Worm (Caenorhabditis elegans) whole organism, early embryonic: Measurements from ENCODE around the gene F09C8.1.
A peak's percentile ranks its signal among the peaks of the same experiment; 100 is the strongest.

ENCODE experiments used
- B0310.2 ChIP-seq: sonication (generic microtip); optimal IDR thresholded peaks from 2 replicates; lab custom pipeline; 2016; ENCODE audit warnings: mild to moderate bottlenecking, missing genetic modification characterization, missing compliant biosample characterization
- ama-1 ChIP-seq: fragments of 150-350 bp; optimal IDR thresholded peaks from 2 replicates; lab custom pipeline; 2014
- ceh-36 ChIP-seq: sonication (generic microtip); optimal IDR thresholded peaks from 2 replicates; lab custom pipeline; 2016; ENCODE audit warnings: missing genetic modification characterization, inconsistent platforms, missing compliant biosample characterization
- flt-1 ChIP-seq: fragments of 200-800 bp; sonication (Bioruptor generic); IDR thresholded peaks from 2 replicates; pipeline ENCODE4 v1.3.6; 2022; ENCODE audit warnings: missing genetic modification characterization, missing compliant biosample characterization
- hmbx-1 ChIP-seq: sonication (generic microtip); optimal IDR thresholded peaks from 2 replicates; lab custom pipeline; 2016; ENCODE audit warnings: mild to moderate bottlenecking, missing genetic modification characterization, missing compliant biosample characterization
- hmg-4 ChIP-seq: fragments of 200-800 bp; sonication (Bioruptor generic); optimal IDR thresholded peaks from 2 replicates; lab custom pipeline; 2018; ENCODE audit warnings: mild to moderate bottlenecking, missing genetic modification characterization, missing compliant biosample characterization
- hnd-1 ChIP-seq: sonication (generic microtip); optimal IDR thresholded peaks from 2 replicates; lab custom pipeline; 2016; ENCODE audit warnings: missing genetic modification characterization, missing compliant biosample characterization
- pes-1 ChIP-seq: fragments of 200-800 bp; sonication (Bioruptor generic); IDR thresholded peaks from 2 replicates; pipeline ENCODE4 v1.3.6; 2022; ENCODE audit warnings: missing genetic modification reagents, missing genetic modification characterization, missing compliant biosample characterization
- scrt-1 ChIP-seq: fragments of 200-800 bp; sonication (Bioruptor generic); IDR thresholded peaks from 2 replicates; pipeline ENCODE4 v1.3.6; 2022; ENCODE audit warnings: missing genetic modification characterization, missing compliant biosample characterization
- tbx-11 ChIP-seq: fragments of 200-800 bp; sonication (Bioruptor generic); IDR thresholded peaks from 2 replicates; pipeline ENCODE4 v1.3.6; 2022; ENCODE audit warnings: missing genetic modification characterization, missing compliant biosample characterization
- tra-4 ChIP-seq: sonication (generic microtip); optimal IDR thresholded peaks from 2 replicates; lab custom pipeline; 2017; ENCODE audit warnings: missing genetic modification characterization, missing compliant biosample characterization

DNA sequence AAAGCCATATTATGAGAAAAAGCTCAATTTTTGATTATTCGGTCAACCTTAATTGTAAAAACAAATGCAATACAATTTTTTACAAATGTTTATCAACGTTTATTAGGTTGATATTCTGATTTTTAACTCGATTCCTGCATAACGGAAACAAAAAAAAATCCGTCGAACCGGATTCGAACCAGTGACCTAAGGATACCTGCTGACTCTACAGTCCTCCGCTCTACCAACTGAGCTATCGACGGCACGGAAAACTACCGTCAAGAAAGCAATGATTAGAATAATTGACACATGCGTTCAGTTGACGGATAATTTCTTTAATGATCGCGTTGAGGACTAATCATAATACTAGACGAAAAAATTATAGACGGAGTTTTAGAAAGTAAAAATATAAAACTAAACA lies 45.3 kb upstream of the F09C8.1 start:
- no peak for TF ChIP-seq ama-1 (lab: Kevin White, UChicago)
- TF ChIP-seq scrt-1 = 0 out of 2 replicates have a peak, but pooled peaks have one; percentile 21
- no peak for TF ChIP-seq flt-1 (GFP tag; lab: Robert Waterston, UW)
- TF ChIP-seq tra-4 (tag; lab: Kevin White, UChicago) = no peak
- no peak for TF ChIP-seq tbx-11
- no peak for TF ChIP-seq ceh-36 (tag; lab: Kevin White, UChicago)
- no peak for TF ChIP-seq hmbx-1
- no peak for TF ChIP-seq hmg-4 (GFP tag; lab: Kevin White, UChicago)
- peak; percentile 42; the same call in 1 of the 2 replicates for TF ChIP-seq pes-1 (GFP tag; lab: Robert Waterston, UW)
- no peak for TF ChIP-seq hnd-1 (tag; lab: Kevin White, UChicago)
- no peak for TF ChIP-seq B0310.2
